Worm (Caenorhabditis elegans): Measurements from ENCODE around the gene C14C6.13.

DNA sequence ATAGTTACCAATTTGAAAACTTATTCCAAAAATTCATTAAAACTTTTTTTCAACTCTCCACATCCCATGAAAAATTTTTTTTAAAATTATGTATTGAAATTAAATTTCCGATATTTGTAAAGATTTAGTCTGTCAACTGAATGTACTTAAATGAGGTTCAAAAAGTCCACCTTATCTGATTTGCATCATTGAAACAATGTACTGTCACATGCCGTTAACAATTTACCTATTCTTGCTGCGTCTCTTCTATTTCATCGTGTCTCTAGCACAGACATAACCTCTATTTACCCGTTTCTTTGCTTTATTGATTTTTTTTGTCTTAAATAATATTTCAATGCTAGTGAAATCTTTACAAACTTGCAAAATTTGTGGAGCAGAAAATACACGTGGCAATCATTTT, 35.7 kb upstream of the C14C6.13 start, which contains the start of gene nhr-90:
- TF ChIP-seq xbp-1 (tag; optimal IDR thresholded peaks at IDR 0.05) (no peak), nhr-85 (tag) (peak; percentile 72), ceh-82 (tag; optimal IDR thresholded peaks at IDR 0.05) (no peak)
